Fruit fly (Drosophila melanogaster) whole organism, embryonic: Measurements from ENCODE around the gene CG5853.

Experiments
- Adf1 ChIP-seq: fragments of 200-800 bp; sonication (Bioruptor generic); IDR thresholded peaks from 2 replicates; pipeline ENCODE4 v1.3.6; 2022; ENCODE audit warnings: missing biosample characterization, missing genetic modification characterization
- B-H2 ChIP-seq: fragments of 200-800 bp; sonication (Bioruptor generic); optimal IDR thresholded peaks from 2 replicates; lab custom pipeline; 2018; ENCODE audit warnings: missing biosample characterization, mild to moderate bottlenecking, missing genetic modification characterization
- Blimp-1 ChIP-seq: fragments of 200-800 bp; sonication (Bioruptor generic); optimal IDR thresholded peaks from 3 replicates; lab custom pipeline; 2018; ENCODE audit warnings: missing biosample characterization, missing genetic modification characterization, mild to moderate bottlenecking, moderate library complexity, missing genetic modification reagents
- CG10565 ChIP-seq: fragments of 200-800 bp; sonication (Bioruptor generic); optimal IDR thresholded peaks from 3 replicates; lab custom pipeline; 2016; ENCODE audit warnings: missing biosample characterization, mild to moderate bottlenecking, missing genetic modification characterization
- CG13894 ChIP-seq: fragments of 200-800 bp; sonication (Bioruptor generic); optimal IDR thresholded peaks from 3 replicates; lab custom pipeline; 2018; ENCODE audit warnings: missing biosample characterization, mild to moderate bottlenecking, missing genetic modification characterization, moderate library complexity
- CG15269 ChIP-seq: fragments of 200-800 bp; sonication (Bioruptor generic); optimal IDR thresholded peaks from 2 replicates; lab custom pipeline; 2018; ENCODE audit warnings: missing biosample characterization, mild to moderate bottlenecking, missing genetic modification characterization, moderate library complexity
- CG2199 ChIP-seq: fragments of 200-800 bp; sonication (Bioruptor generic); IDR thresholded peaks from 3 replicates; pipeline ENCODE4 v1.3.6; 2022; ENCODE audit warnings: missing biosample characterization, missing genetic modification characterization
- CG30403 ChIP-seq: fragments of 200-800 bp; sonication (Bioruptor generic); optimal IDR thresholded peaks from 3 replicates; lab custom pipeline; 2016; ENCODE audit warnings: missing biosample characterization, missing genetic modification characterization
- CG3995 ChIP-seq: fragments of 200-800 bp; sonication (Bioruptor generic); optimal IDR thresholded peaks from 3 replicates; lab custom pipeline; 2016; ENCODE audit warnings: missing biosample characterization, missing genetic modification characterization
- CG5180 ChIP-seq: fragments of 200-800 bp; sonication (Bioruptor generic); optimal IDR thresholded peaks from 3 replicates; lab custom pipeline; 2017; ENCODE audit warnings: missing biosample characterization, missing genetic modification characterization, mild to moderate bottlenecking, moderate library complexity, missing genetic modification reagents
- CG6683 ChIP-seq: fragments of 200-800 bp; sonication (Bioruptor generic); optimal IDR thresholded peaks from 2 replicates; lab custom pipeline; 2017; ENCODE audit warnings: missing biosample characterization, mild to moderate bottlenecking, missing genetic modification characterization, missing genetic modification reagents
- CG7786 ChIP-seq: fragments of 200-800 bp; sonication (Bioruptor generic); optimal IDR thresholded peaks from 2 replicates; lab custom pipeline; 2016; ENCODE audit warnings: missing biosample characterization, missing genetic modification characterization
- CG9876 ChIP-seq: fragments of 200-800 bp; sonication (Bioruptor generic); optimal IDR thresholded peaks from 2 replicates; lab custom pipeline; 2016; ENCODE audit warnings: missing biosample characterization, missing genetic modification characterization
- CG9932 ChIP-seq: fragments of 200-800 bp; sonication (Bioruptor generic); IDR thresholded peaks from 2 replicates; pipeline ENCODE4 v1.3.6; 2022; ENCODE audit warnings: missing biosample characterization, missing genetic modification characterization
- CkIIα-i1 ChIP-seq: fragments of 200-800 bp; sonication (Bioruptor generic); IDR thresholded peaks from 2 replicates; pipeline ENCODE4 v1.3.6; 2022; ENCODE audit warnings: missing biosample characterization, missing genetic modification characterization
- CrebB ChIP-seq: fragments of 200-800 bp; sonication (Bioruptor generic); optimal IDR thresholded peaks from 3 replicates; lab custom pipeline; 2018; ENCODE audit warnings: missing biosample characterization, mild to moderate bottlenecking, missing genetic modification characterization
- D19B ChIP-seq: fragments of 200-800 bp; sonication (Bioruptor generic); optimal IDR thresholded peaks from 2 replicates; lab custom pipeline; 2017; ENCODE audit warnings: missing biosample characterization, mild to moderate bottlenecking, missing genetic modification characterization
- GATAe ChIP-seq: fragments of 200-800 bp; sonication (Bioruptor generic); conservative IDR thresholded peaks from 2 replicates; pipeline ENCODE4 v1.3.6; 2022; ENCODE audit warnings: missing biosample characterization, missing genetic modification characterization
- HmgZ ChIP-seq: fragments of 200-800 bp; sonication (Bioruptor generic); optimal IDR thresholded peaks from 2 replicates; lab custom pipeline; 2018; ENCODE audit warnings: missing biosample characterization, mild to moderate bottlenecking, missing genetic modification characterization
- Hmx ChIP-seq: fragments of 200-800 bp; sonication (Bioruptor generic); optimal IDR thresholded peaks from 2 replicates; lab custom pipeline; 2016; ENCODE audit warnings: missing biosample characterization, missing genetic modification characterization
- Hr39 ChIP-seq: fragments of >200 bp; optimal IDR thresholded peaks from 2 replicates; lab custom pipeline; 2017
- MBD-R2 ChIP-seq: fragments of 200-800 bp; sonication (Bioruptor generic); IDR thresholded peaks from 2 replicates; pipeline ENCODE4 v1.3.6; 2022; ENCODE audit warnings: missing biosample characterization, missing genetic modification characterization
- Mes4 ChIP-seq: fragments of 200-800 bp; sonication (Bioruptor generic); optimal IDR thresholded peaks from 2 replicates; lab custom pipeline; 2016; ENCODE audit warnings: missing biosample characterization, missing genetic modification characterization
- NFAT ChIP-seq: fragments of 200-800 bp; sonication (Bioruptor generic); IDR thresholded peaks from 2 replicates; pipeline ENCODE4 v1.3.6; 2022; ENCODE audit warnings: missing biosample characterization, missing genetic modification characterization
- Optix ChIP-seq: fragments of 200-800 bp; sonication (Bioruptor generic); IDR thresholded peaks from 3 replicates; pipeline ENCODE4 v1.3.6; 2022; ENCODE audit warnings: missing biosample characterization, missing genetic modification characterization
- Pdp1 ChIP-seq, 2 experiments: fragments of 200-800 bp; sonication (Bioruptor generic); optimal IDR thresholded peaks; 3 replicates each; lab custom pipeline; 2016; ENCODE audit warnings: missing biosample characterization in 2 of 2, missing genetic modification characterization in 2 of 2, mild to moderate bottlenecking in 1 of 2, moderate library complexity in 1 of 2
- Rfx ChIP-seq: fragments of 200-800 bp; sonication (Bioruptor generic); IDR thresholded peaks from 2 replicates; pipeline ENCODE4 v1.3.6; 2022; ENCODE audit warnings: missing biosample characterization, missing genetic modification characterization
- Sox102F ChIP-seq: fragments of 200-800 bp; sonication (Bioruptor generic); optimal IDR thresholded peaks from 2 replicates; lab custom pipeline; 2018; ENCODE audit warnings: missing biosample characterization, mild to moderate bottlenecking, missing genetic modification characterization, moderate library complexity
- Sry-β ChIP-seq: fragments of 200-800 bp; sonication (Bioruptor generic); optimal IDR thresholded peaks from 2 replicates; lab custom pipeline; 2018; ENCODE audit warnings: missing biosample characterization, mild to moderate bottlenecking, missing genetic modification characterization, moderate library complexity
- Vsx1 ChIP-seq: fragments of 200-800 bp; sonication (Bioruptor generic); optimal IDR thresholded peaks from 2 replicates; lab custom pipeline; 2017; ENCODE audit warnings: missing biosample characterization, mild to moderate bottlenecking, missing genetic modification characterization, missing genetic modification reagents
- Xbp1 ChIP-seq: fragments of 200-800 bp; sonication (Bioruptor generic); optimal IDR thresholded peaks from 3 replicates; lab custom pipeline; 2016; ENCODE audit warnings: missing biosample characterization, mild to moderate bottlenecking, missing genetic modification characterization
- amos ChIP-seq: fragments of 200-800 bp; sonication (Bioruptor generic); IDR thresholded peaks from 2 replicates; pipeline ENCODE4 v1.3.6; 2022; ENCODE audit warnings: missing biosample characterization, missing genetic modification characterization; ENCODE audit not compliant: partially characterized antibody
- ara ChIP-seq: fragments of 200-800 bp; sonication (Bioruptor generic); IDR thresholded peaks from 2 replicates; pipeline ENCODE4 v1.3.6; 2022; ENCODE audit warnings: missing biosample characterization, missing genetic modification characterization
- bigmax ChIP-seq: fragments of 200-800 bp; sonication (Bioruptor generic); optimal IDR thresholded peaks from 2 replicates; lab custom pipeline; 2018; ENCODE audit warnings: missing biosample characterization, mild to moderate bottlenecking, missing genetic modification characterization
- cato ChIP-seq: fragments of 200-800 bp; sonication (Bioruptor generic); optimal IDR thresholded peaks from 2 replicates; lab custom pipeline; 2016; ENCODE audit warnings: missing biosample characterization, missing genetic modification characterization, borderline replicate concordance
- corto ChIP-seq: fragments of 200-800 bp; sonication (Bioruptor generic); optimal IDR thresholded peaks from 2 replicates; lab custom pipeline; 2016; ENCODE audit warnings: missing biosample characterization, mild to moderate bottlenecking, missing genetic modification characterization, moderate library complexity
- crp ChIP-seq, 2 experiments: fragments of 200-800 bp; sonication (Bioruptor generic); optimal IDR thresholded peaks; 2 replicates in 1 of 2; 3 replicates in 1 of 2; lab custom pipeline; 2017; ENCODE audit warnings: missing biosample characterization in 2 of 2, missing genetic modification characterization in 2 of 2, mild to moderate bottlenecking in 1 of 2, moderate library complexity in 1 of 2
- cwo ChIP-seq: fragments of 200-800 bp; sonication (Bioruptor generic); optimal IDR thresholded peaks from 3 replicates; lab custom pipeline; 2017; ENCODE audit warnings: missing biosample characterization, missing genetic modification characterization, mild to moderate bottlenecking, moderate library complexity, missing genetic modification reagents
- eyg ChIP-seq: fragments of 200-800 bp; sonication (Bioruptor generic); optimal IDR thresholded peaks from 3 replicates; lab custom pipeline; 2016; ENCODE audit warnings: missing biosample characterization, missing genetic modification characterization
- grau ChIP-seq: fragments of 200-800 bp; optimal IDR thresholded peaks from 3 replicates; lab custom pipeline; 2019; ENCODE audit warnings: missing biosample characterization, mild to moderate bottlenecking, missing genetic modification characterization, moderate library complexity
- hb ChIP-seq: fragments of 200-800 bp; sonication (Bioruptor generic); IDR thresholded peaks from 3 replicates; pipeline ENCODE4 v1.3.6; 2022; ENCODE audit warnings: missing biosample characterization, missing genetic modification characterization; ENCODE audit not compliant: partially characterized antibody
- jing ChIP-seq: fragments of 200-800 bp; sonication (Bioruptor generic); optimal IDR thresholded peaks from 2 replicates; lab custom pipeline; 2018; ENCODE audit warnings: missing biosample characterization, mild to moderate bottlenecking, missing genetic modification characterization
- oc ChIP-seq: fragments of 200-800 bp; sonication (Bioruptor generic); optimal IDR thresholded peaks from 2 replicates; lab custom pipeline; 2018; ENCODE audit warnings: missing biosample characterization, mild to moderate bottlenecking, missing genetic modification characterization, moderate library complexity
- pros ChIP-seq: fragments of 200-800 bp; sonication (Bioruptor generic); optimal IDR thresholded peaks from 3 replicates; lab custom pipeline; 2019; ENCODE audit warnings: missing biosample characterization, mild to moderate bottlenecking, missing genetic modification characterization, moderate library complexity
- sug ChIP-seq: fragments of 200-800 bp; optimal IDR thresholded peaks from 2 replicates; lab custom pipeline; 2019; ENCODE audit warnings: missing biosample characterization, mild to moderate bottlenecking, missing genetic modification characterization, moderate library complexity
- tup ChIP-seq: fragments of 200-800 bp; sonication (Bioruptor generic); optimal IDR thresholded peaks from 2 replicates; lab custom pipeline; 2016; ENCODE audit warnings: missing biosample characterization, mild to moderate bottlenecking, missing genetic modification characterization, moderate library complexity
- unc-4 ChIP-seq: fragments of 200-800 bp; sonication (Bioruptor generic); IDR thresholded peaks from 2 replicates; pipeline ENCODE4 v1.3.6; 2022; ENCODE audit warnings: missing biosample characterization, missing genetic modification characterization; ENCODE audit not compliant: partially characterized antibody
- vfl ChIP-seq: fragments of 200-800 bp; sonication (Bioruptor generic); optimal IDR thresholded peaks from 2 replicates; lab custom pipeline; 2016; ENCODE audit warnings: missing biosample characterization, missing genetic modification characterization

CG5853 gene

DNA sequence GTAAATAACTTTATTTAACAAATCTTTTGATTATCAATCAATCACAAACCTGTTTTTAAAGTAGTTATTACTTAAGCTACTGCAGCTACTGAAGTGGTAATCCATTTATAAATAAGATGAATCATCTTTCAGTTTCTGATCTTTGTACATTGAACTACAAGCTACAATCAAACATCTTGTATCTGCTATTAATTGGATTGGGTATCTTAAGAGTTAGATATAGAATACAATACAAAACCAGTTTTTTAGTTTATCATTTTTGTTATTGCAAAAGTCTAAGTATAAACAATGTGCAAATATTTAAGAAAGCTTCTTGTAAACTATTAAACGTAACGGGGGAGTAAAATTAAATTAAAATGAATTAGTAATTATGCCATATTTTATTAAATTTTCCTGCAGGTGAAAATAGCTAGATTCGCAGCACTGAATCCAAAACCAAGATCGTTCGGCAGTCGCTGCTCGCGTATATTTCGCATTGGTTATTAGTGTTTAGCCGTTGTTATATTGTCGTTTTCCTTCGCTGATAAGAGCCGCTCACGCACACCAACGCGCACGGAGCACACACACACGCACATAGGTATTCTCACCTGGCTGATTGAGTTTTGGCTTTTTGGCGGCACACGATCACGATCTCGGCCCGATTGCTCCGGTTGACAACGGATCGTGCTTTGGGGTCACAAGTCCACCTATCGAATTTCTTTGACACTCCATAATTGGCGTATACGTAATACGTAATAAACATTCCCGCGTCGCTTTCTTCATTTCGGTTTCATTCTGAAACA is 481 bp upstream of the CG5853 start (continued):
- TF ChIP-seq CG5180 (GFP tag; lab: Kevin White, UChicago) (no peak), GATAe (GFP tag; lab: Robert Waterston, UW) (0 out of 2 replicates have a peak, but pooled peaks have one; percentile 20), unc-4 (GFP tag; lab: Robert Waterston, UW) (no peak), Blimp-1 (GFP tag; lab: Kevin White, UChicago) (peak; percentile 33), CG15269 (tag; lab: Kevin White, UChicago) (peak; percentile 18), tup (GFP tag; lab: Kevin White, UChicago) (no peak), eyg (GFP tag; lab: Kevin White, UChicago) (no peak), ara (GFP tag; lab: Robert Waterston, UW) (no peak), Sry-β (GFP tag; lab: Kevin White, UChicago) (peak; percentile 86), oc (no peak), MBD-R2 (GFP tag; lab: Robert Waterston, UW) (peak; percentile 15; the same call in 1 of the 2 replicates), vfl (no peak), crp (GFP tag; optimal IDR thresholded peaks at IDR 0.05; lab: Kevin White, UChicago) (no peak), CrebB (no peak), jing (GFP tag; lab: Kevin White, UChicago) (no peak), corto (GFP tag; lab: Kevin White, UChicago) (peak; percentile 67), Xbp1 (GFP tag; lab: Kevin White, UChicago) (no peak), sug (tag; lab: Kevin White, UChicago) (peak; percentile 59), Pdp1 (GFP tag; optimal IDR thresholded peaks at IDR 0.05; lab: Kevin White, UChicago) (peak in 1 of 2 experiments; percentile 62), bigmax (GFP tag; lab: Kevin White, UChicago) (no peak), cwo (peak; percentile 9), B-H2 (GFP tag; lab: Kevin White, UChicago) (peak; percentile 39), CG10565 (GFP tag; lab: Kevin White, UChicago) (no peak), Mes4 (GFP tag; lab: Kevin White, UChicago) (no peak), hb (GFP tag; lab: Robert Waterston, UW) (no peak), amos (GFP tag; lab: Robert Waterston, UW) (peak; percentile 19; the same call in 1 of the 2 replicates), CG2199 (peak; percentile 75; the same call in 1 of the 3 replicates), Vsx1 (GFP tag; lab: Kevin White, UChicago) (no peak), NFAT (GFP tag; lab: Robert Waterston, UW) (no peak), cato (GFP tag; lab: Kevin White, UChicago) (no peak), CG13894 (tag; lab: Kevin White, UChicago) (peak; percentile 52), CG9876 (GFP tag; lab: Kevin White, UChicago) (no peak), Sox102F (no peak), CkIIα-i1 (no peak), CG6683 (GFP tag; lab: Kevin White, UChicago) (no peak), CG7786 (GFP tag; lab: Kevin White, UChicago) (no peak), Optix (GFP tag; lab: Robert Waterston, UW) (no peak), CG3995 (GFP tag; lab: Kevin White, UChicago) (peak; percentile 13), pros (GFP tag; lab: Kevin White, UChicago) (no peak), D19B (no peak), grau (tag; lab: Kevin White, UChicago) (no peak), CG30403 (GFP tag; lab: Kevin White, UChicago) (no peak), Rfx (GFP tag; lab: Robert Waterston, UW) (0 out of 2 replicates have a peak, but pooled peaks have one; percentile 13), Adf1 (GFP tag; lab: Robert Waterston, UW) (peak; percentile 15; the same call in 1 of the 2 replicates), HmgZ (peak; percentile 8), Hmx (GFP tag; lab: Kevin White, UChicago) (no peak), CG9932 (GFP tag; lab: Robert Waterston, UW) (no peak), Hr39 (lab: Kevin White, UChicago) (no peak)
